Fruit fly (Drosophila melanogaster): ENCODE data around the gene RpS26.
A peak's percentile ranks its signal among the peaks of the same experiment; 100 is the strongest.

DNA sequence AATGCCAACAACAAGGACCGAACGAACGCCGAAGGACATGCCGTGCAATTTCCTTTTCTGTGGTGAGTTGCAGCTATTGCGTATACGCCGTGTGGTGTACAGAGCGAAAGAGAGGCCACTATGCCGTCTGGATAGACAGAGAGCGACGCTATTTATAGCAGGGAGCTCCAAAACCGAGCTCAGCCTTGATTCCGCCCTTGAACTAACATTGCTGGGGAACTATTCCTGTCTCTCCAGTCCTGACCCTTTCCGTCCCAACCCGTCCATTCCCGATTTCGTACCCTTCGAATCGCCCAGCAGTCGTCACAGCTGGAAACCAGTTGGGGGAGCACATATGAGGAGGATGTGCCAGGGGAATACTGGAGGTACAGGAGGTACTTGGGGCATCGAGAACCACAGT lies 15.4 kb upstream of the RpS26 start:
- peak in 1 of 2 experiments; percentile 41 for TF ChIP-seq EcR (GFP tag; optimal IDR thresholded peaks at IDR 0.05)
- no peak for TF ChIP-seq psq (optimal IDR thresholded peaks at IDR 0.05)

Measured in whole organism.